Fruit fly (Drosophila melanogaster): ENCODE results near the gene CG10559.

- no peak for TF ChIP-seq CG9948 (tag; optimal IDR thresholded peaks at IDR 0.05)
- TF ChIP-seq CG14655 (GFP tag; optimal IDR thresholded peaks at IDR 0.05) = no peak
- TF ChIP-seq CG4496 (GFP tag; IDR thresholded peaks at IDR 0.05) = no peak
- no peak for TF ChIP-seq Ets98B (GFP tag; IDR thresholded peaks at IDR 0.05)
Observed at dm6 chr3R:25287128-25287527, 28.8 kb downstream of the CG10559 start, which contains the start of gene CG13658.

Measured in whole organism, pupa.